Worm (Caenorhabditis elegans): ENCODE data around the gene R11F4.2.
A peak's percentile ranks its signal among the peaks of the same experiment; 100 is the strongest.

R11F4.2 gene

ce11 chrII:4044349-4044748 is 38.5 kb upstream of the R11F4.2 start, which contains the start of gene rpn-11 (continued):
- peak; percentile 60 to 91 for TF ChIP-seq let-607 (tag; optimal IDR thresholded peaks at IDR 0.05)
- peak; percentile 74; the same call in 1 of the 2 replicates for TF ChIP-seq rcor-1 (GFP tag; IDR thresholded peaks at IDR 0.05)
- no peak for TF ChIP-seq Y53F4B.3 (GFP tag; IDR thresholded peaks at IDR 0.05)
- 0 out of 2 replicates have a peak, but pooled peaks have one; percentile 38 for TF ChIP-seq aptf-2 (GFP tag; conservative IDR thresholded peaks at IDR 0.05)
- TF ChIP-seq Y95B8A.8 (GFP tag; IDR thresholded peaks at IDR 0.05), result peak; percentile 71; the same call in 1 of the 2 replicates
- TF ChIP-seq hrde-1 (tag; optimal IDR thresholded peaks at IDR 0.05; ENCODE audit: borderline replicate concordance), result no peak
- no peak for TF ChIP-seq nhr-179 (tag; optimal IDR thresholded peaks at IDR 0.05)
- TF ChIP-seq repo-1 (tag; optimal IDR thresholded peaks at IDR 0.05), result peak; percentile 40
- TF ChIP-seq madf-6 (GFP tag; IDR thresholded peaks at IDR 0.05), result peak; percentile 93
- no peak for TF ChIP-seq Y56A3A.18 (GFP tag; IDR thresholded peaks at IDR 0.05)
- peak; percentile 46; the same call in 1 of the 2 replicates for TF ChIP-seq egl-44 (GFP tag; IDR thresholded peaks at IDR 0.05)
- TF ChIP-seq sdz-38 (tag; optimal IDR thresholded peaks at IDR 0.05), result no peak
- TF ChIP-seq zim-3 (tag; optimal IDR thresholded peaks at IDR 0.05), result no peak
- no peak for TF ChIP-seq F57C9.4 (tag; optimal IDR thresholded peaks at IDR 0.05)
- TF ChIP-seq ZK185.1 (tag; optimal IDR thresholded peaks at IDR 0.05; ENCODE audit: poor library complexity, severe bottlenecking), result no peak
- peak; percentile 29 for TF ChIP-seq him-1 (tag; optimal IDR thresholded peaks at IDR 0.05)
- TF ChIP-seq unc-130 (GFP tag; optimal IDR thresholded peaks at IDR 0.05), result peak; percentile 56
- no peak for TF ChIP-seq ccch-3 (GFP tag; optimal IDR thresholded peaks at IDR 0.05)
- no peak for TF ChIP-seq F52B5.7 (tag; optimal IDR thresholded peaks at IDR 0.05)
- TF ChIP-seq rpc-1 (optimal IDR thresholded peaks at IDR 0.05), result no peak
- TF ChIP-seq rpc-1 (tag; optimal IDR thresholded peaks at IDR 0.05), result no peak
- TF ChIP-seq ztf-25 (GFP tag; IDR thresholded peaks at IDR 0.05), result no peak
- peak; percentile 92 for TF ChIP-seq dox-1 (GFP tag; IDR thresholded peaks at IDR 0.05)
- no peak for TF ChIP-seq mel-28 (tag; optimal IDR thresholded peaks at IDR 0.05; ENCODE audit: borderline replicate concordance)
- TF ChIP-seq madf-8 (GFP tag; conservative IDR thresholded peaks at IDR 0.05), result peak; percentile 81
- peak; percentile 68; the same call in 1 of the 2 replicates for TF ChIP-seq B0336.3 (GFP tag; IDR thresholded peaks at IDR 0.05)
- peak; percentile 80 for TF ChIP-seq ztf-26 (tag; optimal IDR thresholded peaks at IDR 0.05)
- peak; percentile 49 for TF ChIP-seq F23B12.7 (tag; optimal IDR thresholded peaks at IDR 0.05; ENCODE audit: insufficient read depth)
- no peak for TF ChIP-seq zfh-2 (GFP tag; conservative IDR thresholded peaks at IDR 0.05)
- no peak for TF ChIP-seq nhr-27 (tag; optimal IDR thresholded peaks at IDR 0.05)
- TF ChIP-seq hsf-1 (GFP tag; IDR thresholded peaks at IDR 0.05), result peak; percentile 13; the same call in 1 of the 2 replicates
- peak; percentile 66 for TF ChIP-seq ceh-27 (GFP tag; optimal IDR thresholded peaks at IDR 0.05)
- no peak for TF ChIP-seq tbx-9 (tag; optimal IDR thresholded peaks at IDR 0.05; ENCODE audit: borderline replicate concordance)
- peak; percentile 86 for TF ChIP-seq attf-5 (GFP tag; optimal IDR thresholded peaks at IDR 0.05)
- peak; percentile 56 for TF ChIP-seq xnd-1 (tag; optimal IDR thresholded peaks at IDR 0.05)
- TF ChIP-seq T26A5.8 (tag; optimal IDR thresholded peaks at IDR 0.05), result no peak
- TF ChIP-seq ceh-91 (GFP tag; IDR thresholded peaks at IDR 0.05), result peak; percentile 86
- TF ChIP-seq madf-3 (GFP tag; IDR thresholded peaks at IDR 0.05), result peak; percentile 72; the same call in 1 of the 2 replicates
- no peak for TF ChIP-seq cebp-2 (GFP tag; IDR thresholded peaks at IDR 0.05)
- peak; percentile 67 for TF ChIP-seq K12H6.12 (tag; optimal IDR thresholded peaks at IDR 0.05)
- TF ChIP-seq Y53G8AR.9 (GFP tag; conservative IDR thresholded peaks at IDR 0.05), result 0 out of 2 replicates have a peak, but pooled peaks have one; percentile 55
- no peak for TF ChIP-seq F57A8.1 (GFP tag; optimal IDR thresholded peaks at IDR 0.05)
- 0 out of 2 replicates have a peak, but pooled peaks have one; percentile 46 for TF ChIP-seq Y79H2A.3 (GFP tag; conservative IDR thresholded peaks at IDR 0.05)
- TF ChIP-seq F33H1.4 (GFP tag; IDR thresholded peaks at IDR 0.05), result peak; percentile 76
- TF ChIP-seq K11D2.4 (GFP tag; IDR thresholded peaks at IDR 0.05), result peak; percentile 85
- TF ChIP-seq snpc-3.4 (tag; optimal IDR thresholded peaks at IDR 0.05), result peak; percentile 10
- peak; percentile 91 for TF ChIP-seq efl-1 (GFP tag; optimal IDR thresholded peaks at IDR 0.05)
- no peak for TF ChIP-seq ama-1 (optimal IDR thresholded peaks at IDR 0.05)
- no peak for TF ChIP-seq ama-1 (GFP tag; optimal IDR thresholded peaks at IDR 0.05)

Measured in whole organism, young adult.